Fruit fly (Drosophila melanogaster): ENCODE data around the gene Slbp.

- TF ChIP-seq CG18476 (GFP tag; optimal IDR thresholded peaks at IDR 0.05) = no peak
- no peak for TF ChIP-seq fd102C (GFP tag; optimal IDR thresholded peaks at IDR 0.05)
- no peak for TF ChIP-seq CG32767 (GFP tag; IDR thresholded peaks at IDR 0.05)
- no peak for TF ChIP-seq CG8478 (optimal IDR thresholded peaks at IDR 0.05)
- no peak for TF ChIP-seq Mad (GFP tag; optimal IDR thresholded peaks at IDR 0.05)
- TF ChIP-seq CG17385 (GFP tag; optimal IDR thresholded peaks at IDR 0.05) = no peak
- no peak for TF ChIP-seq CG6683 (GFP tag; optimal IDR thresholded peaks at IDR 0.05)
Observed at dm6 chr3R:29196967-29197611, 44.0 kb upstream of the Slbp start, which contains the start of gene CG14515.

Measured in whole organism, embryonic.